Fruit fly (Drosophila melanogaster): ENCODE data around the gene Eig71Ee.

The Eig71Ee gene

dm6 chr3L:15655910-15656309 is at the start of gene Eig71Ee:
Gene Eig71Ee, minus strand, starts transcription at chr3L:15656010.
- TF ChIP-seq CG8478 (optimal IDR thresholded peaks at IDR 0.05) = no peak

- TF ChIP-seq usp (GFP tag; optimal IDR thresholded peaks at IDR 0.05) (no peak), Dll (optimal IDR thresholded peaks at IDR 0.05) (no peak), pan (optimal IDR thresholded peaks at IDR 0.05) (no peak), CG8478 (optimal IDR thresholded peaks at IDR 0.05) (no peak), EcR (GFP tag; optimal IDR thresholded peaks at IDR 0.05) (peak; percentile 30 to 61), psq (optimal IDR thresholded peaks at IDR 0.05) (no peak)
Measured at dm6 chr3L:15704250-15704985, 48.6 kb upstream of the Eig71Ee start.

dm6 chr3L:15703330-15704119 is 47.7 kb upstream of the Eig71Ee start:
- TF ChIP-seq psq (optimal IDR thresholded peaks at IDR 0.05) (no peak), EcR (GFP tag; optimal IDR thresholded peaks at IDR 0.05) (peak in 1 of 2 experiments; percentile 28)

- no peak for TF ChIP-seq psq (optimal IDR thresholded peaks at IDR 0.05)
Measured at dm6 chr3L:15702191-15702590, 46.4 kb upstream of the Eig71Ee start.

dm6 chr3L:15700338-15700966 is 44.6 kb upstream of the Eig71Ee start:
- TF ChIP-seq EcR (GFP tag; optimal IDR thresholded peaks at IDR 0.05) = no peak
- no peak for TF ChIP-seq pan (optimal IDR thresholded peaks at IDR 0.05)
- no peak for TF ChIP-seq CG8478 (optimal IDR thresholded peaks at IDR 0.05)
- TF ChIP-seq Dll (optimal IDR thresholded peaks at IDR 0.05) = no peak
- no peak for TF ChIP-seq usp (GFP tag; optimal IDR thresholded peaks at IDR 0.05)
- no peak for TF ChIP-seq psq (optimal IDR thresholded peaks at IDR 0.05)

- TF ChIP-seq Dll (optimal IDR thresholded peaks at IDR 0.05) (peak; percentile 86), psq (optimal IDR thresholded peaks at IDR 0.05) (no peak)
Measured at dm6 chr3L:15699626-15700337, 44.0 kb upstream of the Eig71Ee start, which contains the start of gene comm2. Gene comm2, minus strand, starts transcription at chr3L:15699850.

dm6 chr3L:15697916-15698315 is 42.1 kb upstream of the Eig71Ee start:
- no peak for TF ChIP-seq EcR (GFP tag; optimal IDR thresholded peaks at IDR 0.05)
- TF ChIP-seq pan (optimal IDR thresholded peaks at IDR 0.05) = no peak
- no peak for TF ChIP-seq Dll (optimal IDR thresholded peaks at IDR 0.05)
- TF ChIP-seq usp (GFP tag; optimal IDR thresholded peaks at IDR 0.05) = no peak
- no peak for TF ChIP-seq psq (optimal IDR thresholded peaks at IDR 0.05)
- TF ChIP-seq CG8478 (optimal IDR thresholded peaks at IDR 0.05) = no peak

dm6 chr3L:15695195-15695594 is 39.4 kb upstream of the Eig71Ee start:
- no peak for TF ChIP-seq CG8478 (optimal IDR thresholded peaks at IDR 0.05)
- TF ChIP-seq EcR (GFP tag; optimal IDR thresholded peaks at IDR 0.05) = no peak

dm6 chr3L:15694406-15694805 is 38.6 kb upstream of the Eig71Ee start:
- TF ChIP-seq CG8478 (optimal IDR thresholded peaks at IDR 0.05) (no peak), usp (GFP tag; optimal IDR thresholded peaks at IDR 0.05) (no peak), EcR (GFP tag; optimal IDR thresholded peaks at IDR 0.05) (no peak), Dll (optimal IDR thresholded peaks at IDR 0.05) (no peak), psq (optimal IDR thresholded peaks at IDR 0.05) (no peak), pan (optimal IDR thresholded peaks at IDR 0.05) (no peak)

- TF ChIP-seq EcR (GFP tag; optimal IDR thresholded peaks at IDR 0.05) (no peak), pan (optimal IDR thresholded peaks at IDR 0.05) (no peak), Dll (optimal IDR thresholded peaks at IDR 0.05) (no peak), CG8478 (optimal IDR thresholded peaks at IDR 0.05) (no peak), usp (GFP tag; optimal IDR thresholded peaks at IDR 0.05) (no peak), psq (optimal IDR thresholded peaks at IDR 0.05) (no peak)
Measured at dm6 chr3L:15692794-15693532, 37.2 kb upstream of the Eig71Ee start.

dm6 chr3L:15692388-15692787 is 36.6 kb upstream of the Eig71Ee start:
- TF ChIP-seq pan (optimal IDR thresholded peaks at IDR 0.05) (no peak), usp (GFP tag; optimal IDR thresholded peaks at IDR 0.05) (no peak), psq (optimal IDR thresholded peaks at IDR 0.05) (no peak), CG8478 (optimal IDR thresholded peaks at IDR 0.05) (no peak), Dll (optimal IDR thresholded peaks at IDR 0.05) (no peak), EcR (GFP tag; optimal IDR thresholded peaks at IDR 0.05) (no peak)

dm6 chr3L:15691968-15692367 is 36.2 kb upstream of the Eig71Ee start, which contains the start of gene CG34451:
Gene CG34451, minus strand, starts transcription at chr3L:15692068.
- no peak for TF ChIP-seq CG8478 (optimal IDR thresholded peaks at IDR 0.05)
- no peak for TF ChIP-seq pan (optimal IDR thresholded peaks at IDR 0.05)
- no peak for TF ChIP-seq Dll (optimal IDR thresholded peaks at IDR 0.05)
- no peak for TF ChIP-seq usp (GFP tag; optimal IDR thresholded peaks at IDR 0.05)
- TF ChIP-seq psq (optimal IDR thresholded peaks at IDR 0.05) = no peak

All from whole organism.